Worm (Caenorhabditis elegans) whole organism, midembryonic: ENCODE results near the gene ZK930.4.

Experiments
- cog-1 ChIP-seq: sonication (generic microtip); optimal IDR thresholded peaks from 2 replicates; lab custom pipeline; 2016; ENCODE audit warnings: missing genetic modification characterization, missing compliant biosample characterization
- klf-2 ChIP-seq: fragments of 200-800 bp; sonication (Bioruptor generic); conservative IDR thresholded peaks from 2 replicates; pipeline ENCODE4 v1.3.6; 2022; ENCODE audit warnings: missing genetic modification reagents, missing genetic modification characterization, missing compliant biosample characterization
- ref-1 ChIP-seq: fragments of 200-800 bp; sonication (Bioruptor generic); conservative IDR thresholded peaks from 2 replicates; pipeline ENCODE4 v1.3.6; 2022; ENCODE audit warnings: missing genetic modification reagents, missing genetic modification characterization, missing compliant biosample characterization
- ztf-29 ChIP-seq: fragments of 200-800 bp; sonication (Bioruptor generic); IDR thresholded peaks from 2 replicates; pipeline ENCODE4 v1.3.6; 2022; ENCODE audit warnings: missing genetic modification reagents, missing genetic modification characterization, missing compliant biosample characterization

DNA sequence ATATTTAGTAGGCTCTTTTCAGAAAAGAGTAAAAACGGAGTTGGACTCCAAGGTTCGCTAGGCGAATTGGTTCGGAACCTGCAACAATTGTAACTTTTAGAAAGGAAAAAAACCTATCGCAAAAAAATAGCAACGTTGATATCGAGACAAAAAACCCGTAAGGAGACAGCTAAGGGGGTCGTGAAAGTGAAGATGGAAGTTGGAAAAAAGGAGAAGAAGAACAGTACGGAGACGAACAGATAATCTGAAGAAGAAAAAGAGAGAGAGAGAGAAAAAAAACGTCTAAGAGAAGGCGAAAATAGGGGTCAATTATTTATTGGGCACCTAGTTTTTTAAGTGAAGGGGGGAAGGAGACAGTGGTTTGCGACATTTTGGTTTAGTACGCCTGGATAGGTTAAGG lies 28.9 kb downstream of the ZK930.4 start, which contains the start of gene lin-29:
- TF ChIP-seq cog-1 (tag; lab: Kevin White, UChicago) (no peak), ref-1 (GFP tag; lab: Robert Waterston, UW) (no peak), klf-2 (GFP tag; lab: Robert Waterston, UW) (no peak), ztf-29 (GFP tag; lab: Robert Waterston, UW) (no peak)
